Worm (Caenorhabditis elegans): Measurements from ENCODE around the gene H05C05.1.

H05C05.1 gene

ce11 chrIII:2970251-2970650 is 23.3 kb downstream of the H05C05.1 start:
- TF ChIP-seq nhr-23 (tag; optimal IDR thresholded peaks at IDR 0.05), result no peak
- no peak for TF ChIP-seq ztf-11 (tag; optimal IDR thresholded peaks at IDR 0.05)
- TF ChIP-seq ZK546.5 (tag; optimal IDR thresholded peaks at IDR 0.05), result no peak
- TF ChIP-seq dmd-4 (tag; optimal IDR thresholded peaks at IDR 0.05), result no peak
- no peak for TF ChIP-seq ztf-1 (GFP tag; conservative IDR thresholded peaks at IDR 0.05)
- no peak for TF ChIP-seq ceh-16 (tag; optimal IDR thresholded peaks at IDR 0.05)
- TF ChIP-seq elt-1 (tag; optimal IDR thresholded peaks at IDR 0.05), result no peak

DNA sequence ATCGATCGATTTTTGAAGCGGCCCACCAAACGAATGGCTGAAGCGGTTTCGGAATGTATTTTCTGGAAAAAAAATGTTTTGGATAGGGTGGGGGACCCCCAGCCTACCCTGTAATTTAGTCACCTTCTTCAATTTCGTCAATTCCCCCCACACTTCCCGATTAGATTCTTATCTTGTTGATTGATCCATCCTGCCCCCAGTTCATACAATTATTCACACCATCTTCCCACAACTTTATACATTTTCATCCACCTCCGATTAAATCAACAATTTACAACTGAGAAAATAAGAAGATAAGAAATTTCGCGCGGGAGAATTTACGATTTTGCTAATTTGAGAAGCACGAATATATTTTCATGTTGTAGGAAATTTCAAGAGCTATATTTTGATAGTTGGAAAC is 26.1 kb downstream of the H05C05.1 start:
- TF ChIP-seq sem-4 (tag; optimal IDR thresholded peaks at IDR 0.05) (no peak), ceh-16 (tag; optimal IDR thresholded peaks at IDR 0.05) (peak; percentile 88)

ce11 chrIII:2975689-2976088 is 28.8 kb downstream of the H05C05.1 start, which contains the start of gene Y55D5A.3:
Y55D5A.3 (minus strand) TSS chrIII:2975789.
- TF ChIP-seq nhr-6 (tag; optimal IDR thresholded peaks at IDR 0.05), result no peak
- TF ChIP-seq alr-1 (tag; optimal IDR thresholded peaks at IDR 0.05), result no peak
- no peak for TF ChIP-seq nhr-12 (tag; optimal IDR thresholded peaks at IDR 0.05)
- TF ChIP-seq gmeb-1 (tag; optimal IDR thresholded peaks at IDR 0.05), result no peak
- TF ChIP-seq R02D3.7 (tag; optimal IDR thresholded peaks at IDR 0.05), result no peak
- TF ChIP-seq lin-11 (tag; optimal IDR thresholded peaks at IDR 0.05), result no peak
- no peak for TF ChIP-seq skn-1 (tag; optimal IDR thresholded peaks at IDR 0.05)
- TF ChIP-seq nhr-25 (tag; optimal IDR thresholded peaks at IDR 0.05), result no peak
- TF ChIP-seq lin-39 (tag; optimal IDR thresholded peaks at IDR 0.05), result no peak
- no peak for TF ChIP-seq aly-2 (tag; optimal IDR thresholded peaks at IDR 0.05)
- no peak for TF ChIP-seq unc-39 (tag; optimal IDR thresholded peaks at IDR 0.05)
- no peak for TF ChIP-seq ceh-16 (tag; optimal IDR thresholded peaks at IDR 0.05)
- TF ChIP-seq elt-1 (tag; optimal IDR thresholded peaks at IDR 0.05), result no peak
- no peak for TF ChIP-seq nhr-21 (tag; optimal IDR thresholded peaks at IDR 0.05)

ce11 chrIII:2976176-2976575 is 29.3 kb downstream of the H05C05.1 start:
- no peak for TF ChIP-seq nhr-129 (tag; optimal IDR thresholded peaks at IDR 0.05)
- TF ChIP-seq C34F6.9 (tag; optimal IDR thresholded peaks at IDR 0.05), result no peak

ce11 chrIII:2980927-2981326 is 34.0 kb downstream of the H05C05.1 start:
- TF ChIP-seq mdl-1 (tag; optimal IDR thresholded peaks at IDR 0.05) (no peak), egl-27 (tag; optimal IDR thresholded peaks at IDR 0.05) (no peak), lin-11 (tag; optimal IDR thresholded peaks at IDR 0.05) (no peak), nhr-129 (tag; optimal IDR thresholded peaks at IDR 0.05) (no peak), gmeb-1 (tag; optimal IDR thresholded peaks at IDR 0.05) (no peak), lsy-2 (tag; optimal IDR thresholded peaks at IDR 0.05) (no peak), snpc-4 (tag; optimal IDR thresholded peaks at IDR 0.05) (no peak), C34F6.9 (tag; optimal IDR thresholded peaks at IDR 0.05) (no peak), lin-13 (GFP tag; optimal IDR thresholded peaks at IDR 0.05) (no peak)

DNA sequence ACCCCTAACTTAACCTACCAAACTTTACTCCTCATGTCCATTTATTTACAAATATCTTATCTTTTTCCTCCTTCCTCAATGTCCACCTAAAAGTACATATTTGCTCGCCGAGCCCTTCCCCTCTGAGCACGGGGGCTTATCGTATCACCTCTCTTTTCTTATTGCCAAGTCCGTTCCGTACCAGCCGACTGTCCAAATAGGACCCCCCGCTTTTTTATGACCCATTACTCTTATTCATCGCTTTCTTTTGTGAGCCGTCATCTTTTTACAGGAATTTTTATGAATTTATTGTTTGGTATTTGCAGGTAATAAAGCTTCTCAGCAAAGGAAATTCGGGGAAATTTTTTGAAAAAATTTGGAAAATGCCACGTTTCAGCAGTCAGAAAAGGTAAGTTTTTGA is 35.2 kb downstream of the H05C05.1 start, which contains the start of gene Y55D5A.1:
TSS of gene Y55D5A.1 (plus strand) at position 301 of the 400 bp plus-strand sequence.
- TF ChIP-seq elt-3 (tag; optimal IDR thresholded peaks at IDR 0.05) (no peak), sma-9 (GFP tag; optimal IDR thresholded peaks at IDR 0.05) (no peak), sma-9 (tag; optimal IDR thresholded peaks at IDR 0.05) (no peak), dmd-4 (tag; optimal IDR thresholded peaks at IDR 0.05) (no peak), ztf-11 (tag; optimal IDR thresholded peaks at IDR 0.05) (no peak), nhr-25 (tag; optimal IDR thresholded peaks at IDR 0.05) (no peak), nhr-10 (tag; optimal IDR thresholded peaks at IDR 0.05) (no peak), lin-11 (tag; optimal IDR thresholded peaks at IDR 0.05) (no peak)

DNA sequence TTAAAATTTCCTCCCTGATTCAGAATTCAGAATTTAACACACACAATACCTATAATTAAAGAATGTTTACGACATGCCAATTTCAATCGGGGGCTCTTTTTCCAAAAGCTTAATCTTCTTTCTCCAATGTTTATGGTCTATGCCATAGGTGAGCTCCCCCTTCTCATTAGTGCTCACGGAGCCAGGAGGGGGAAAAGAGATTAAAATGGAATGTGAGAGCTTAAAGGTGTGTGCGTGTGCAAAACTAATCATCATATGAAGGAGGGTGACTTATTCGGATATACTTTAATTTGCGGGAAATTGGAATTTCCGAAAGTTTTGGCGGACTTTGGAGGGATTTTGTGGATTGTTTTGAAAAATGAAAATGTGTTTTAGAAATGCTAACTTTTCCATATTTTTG is 36.1 kb downstream of the H05C05.1 start:
- TF ChIP-seq fos-1 (tag; optimal IDR thresholded peaks at IDR 0.05) (no peak), mbf-1 (tag; optimal IDR thresholded peaks at IDR 0.05) (no peak), lin-39 (tag; optimal IDR thresholded peaks at IDR 0.05) (no peak), nhr-23 (tag; optimal IDR thresholded peaks at IDR 0.05) (no peak)

All from whole organism, L2 larva.